Fruit fly (Drosophila melanogaster): ENCODE results near the gene CG3868.

The CG3868 gene

dm6 chr3L:14427292-14427729 is 24.8 kb upstream of the CG3868 start (continued):
- TF ChIP-seq Hr78 (GFP tag; optimal IDR thresholded peaks at IDR 0.05), result peak in 1 of 2 experiments; percentile 32
- peak; percentile 66 for TF ChIP-seq sens (GFP tag)
- no peak for TF ChIP-seq Hmr (GFP tag; optimal IDR thresholded peaks at IDR 0.05)
- no peak for TF ChIP-seq Rfx (GFP tag; IDR thresholded peaks at IDR 0.05)
- no peak for TF ChIP-seq MBD-R2 (GFP tag; IDR thresholded peaks at IDR 0.05)
- no peak for TF ChIP-seq CG4328 (GFP tag; optimal IDR thresholded peaks at IDR 0.05)
- no peak for TF ChIP-seq prd (optimal IDR thresholded peaks at IDR 0.05)
- no peak for TF ChIP-seq prd (GFP tag; IDR thresholded peaks at IDR 0.05)
- no peak for TF ChIP-seq wor (GFP tag; IDR thresholded peaks at IDR 0.05)
- no peak for TF ChIP-seq Dfd (GFP tag; optimal IDR thresholded peaks at IDR 0.05)
- TF ChIP-seq CG12659 (GFP tag; optimal IDR thresholded peaks at IDR 0.05), result no peak
- peak; percentile 52 for TF ChIP-seq caup (GFP tag; optimal IDR thresholded peaks at IDR 0.05; ENCODE audit: severe bottlenecking)
- TF ChIP-seq Sry-β (GFP tag; optimal IDR thresholded peaks at IDR 0.05), result no peak
- TF ChIP-seq CG6765 (GFP tag; optimal IDR thresholded peaks at IDR 0.05), result no peak
- TF ChIP-seq Opbp (GFP tag; IDR thresholded peaks at IDR 0.05; ENCODE audit: partially characterized antibody), result no peak
- peak; percentile 64 for TF ChIP-seq CG12071 (GFP tag; optimal IDR thresholded peaks at IDR 0.05)
- no peak; the same call in 1 of the 2 replicates for TF ChIP-seq vvl (GFP tag; IDR thresholded peaks at IDR 0.05)
- TF ChIP-seq CG9932 (GFP tag; IDR thresholded peaks at IDR 0.05), result no peak
- TF ChIP-seq NC2α (GFP tag; optimal IDR thresholded peaks at IDR 0.05), result no peak
- peak; percentile 59; the same call in 1 of the 2 replicates for TF ChIP-seq CG13287 (GFP tag; IDR thresholded peaks at IDR 0.05; ENCODE audit: partially characterized antibody)
- no peak for TF ChIP-seq aop (GFP tag; IDR thresholded peaks at IDR 0.05)
- TF ChIP-seq CHES-1-like (GFP tag; optimal IDR thresholded peaks at IDR 0.05), result no peak
- TF ChIP-seq C15 (GFP tag; IDR thresholded peaks at IDR 0.05), result no peak
- TF ChIP-seq CG17802 (tag; optimal IDR thresholded peaks at IDR 0.05), result no peak
- TF ChIP-seq CG8765 (GFP tag; IDR thresholded peaks at IDR 0.05), result no peak; the same call in 1 of the 2 replicates
- TF ChIP-seq Elba2 (GFP tag; optimal IDR thresholded peaks at IDR 0.05), result no peak
- TF ChIP-seq CG15269 (tag; optimal IDR thresholded peaks at IDR 0.05), result peak; percentile 38
- TF ChIP-seq CG6854 (GFP tag; optimal IDR thresholded peaks at IDR 0.05), result no peak
- no peak for TF ChIP-seq klu (GFP tag; IDR thresholded peaks at IDR 0.05)
- TF ChIP-seq Hr51 (GFP tag; optimal IDR thresholded peaks at IDR 0.05), result no peak
- no peak for TF ChIP-seq CG4617 (GFP tag; optimal IDR thresholded peaks at IDR 0.05; ENCODE audit: borderline replicate concordance)
- TF ChIP-seq CG13424 (tag; optimal IDR thresholded peaks at IDR 0.05), result no peak
- no peak for TF ChIP-seq CG13624 (GFP tag; optimal IDR thresholded peaks at IDR 0.05)
- TF ChIP-seq zen (tag; optimal IDR thresholded peaks at IDR 0.05), result no peak
- TF ChIP-seq CG13123 (GFP tag; optimal IDR thresholded peaks at IDR 0.05), result no peak
- peak; percentile 45 for TF ChIP-seq CG11504 (tag; optimal IDR thresholded peaks at IDR 0.05)
- TF ChIP-seq CG2120 (GFP tag; optimal IDR thresholded peaks at IDR 0.05), result no peak
- TF ChIP-seq eve (GFP tag; optimal IDR thresholded peaks at IDR 0.05), result no peak
- no peak for TF ChIP-seq Sox100B (GFP tag; optimal IDR thresholded peaks at IDR 0.05)
- peak; percentile 87 for TF ChIP-seq pros (GFP tag; optimal IDR thresholded peaks at IDR 0.05)
- TF ChIP-seq CG9437 (GFP tag; optimal IDR thresholded peaks at IDR 0.05), result no peak
- no peak for TF ChIP-seq CG30403 (GFP tag; optimal IDR thresholded peaks at IDR 0.05)
- TF ChIP-seq CG8924 (tag; optimal IDR thresholded peaks at IDR 0.05), result peak; percentile 17
- TF ChIP-seq CG4360 (GFP tag; IDR thresholded peaks at IDR 0.05), result no peak
- TF ChIP-seq CG17912 (GFP tag; optimal IDR thresholded peaks at IDR 0.05), result no peak
- TF ChIP-seq Camta (GFP tag; optimal IDR thresholded peaks at IDR 0.05), result no peak
- no peak for TF ChIP-seq Myb (GFP tag; optimal IDR thresholded peaks at IDR 0.05)
- TF ChIP-seq Side (GFP tag; optimal IDR thresholded peaks at IDR 0.05), result no peak
- no peak for TF ChIP-seq CG7987 (GFP tag; optimal IDR thresholded peaks at IDR 0.05)
- TF ChIP-seq Fer3 (tag; optimal IDR thresholded peaks at IDR 0.05), result no peak
- peak; percentile 3 for TF ChIP-seq fd64A (GFP tag; optimal IDR thresholded peaks at IDR 0.05)
